Fruit fly (Drosophila melanogaster) whole organism, embryonic: ENCODE data around the gene CG1532.

Source experiments
- Adf1 ChIP-seq: fragments of 200-800 bp; sonication (Bioruptor generic); IDR thresholded peaks from 2 replicates; pipeline ENCODE4 v1.3.6; 2022; ENCODE audit warnings: missing biosample characterization, missing genetic modification characterization
- Atf3 ChIP-seq: fragments of 200-800 bp; sonication (Bioruptor generic); optimal IDR thresholded peaks from 3 replicates; lab custom pipeline; 2016; ENCODE audit warnings: missing biosample characterization, missing genetic modification characterization
- B-H1 ChIP-seq: fragments of 200-800 bp; sonication (Bioruptor generic); IDR thresholded peaks from 3 replicates; pipeline ENCODE4 v1.3.6; 2022; ENCODE audit warnings: missing biosample characterization, missing genetic modification characterization
- CG10274 ChIP-seq: fragments of 200-800 bp; sonication (Bioruptor generic); optimal IDR thresholded peaks from 3 replicates; lab custom pipeline; 2017; ENCODE audit warnings: missing biosample characterization, mild to moderate bottlenecking, missing genetic modification characterization
- CG12104 ChIP-seq: fragments of 200-800 bp; sonication (Bioruptor generic); optimal IDR thresholded peaks from 3 replicates; lab custom pipeline; 2016; ENCODE audit warnings: missing biosample characterization, missing genetic modification characterization
- CG12155 ChIP-seq: fragments of 200-800 bp; sonication (Bioruptor generic); optimal IDR thresholded peaks from 3 replicates; lab custom pipeline; 2016; ENCODE audit warnings: missing biosample characterization, missing genetic modification characterization
- CG12219 ChIP-seq: fragments of 200-800 bp; sonication (Bioruptor generic); optimal IDR thresholded peaks from 3 replicates; lab custom pipeline; 2018; ENCODE audit warnings: missing biosample characterization, mild to moderate bottlenecking, missing genetic modification characterization
- CG12391 ChIP-seq: fragments of 200-800 bp; sonication (Bioruptor generic); optimal IDR thresholded peaks from 3 replicates; lab custom pipeline; 2018; ENCODE audit warnings: missing biosample characterization, mild to moderate bottlenecking, missing genetic modification characterization, moderate library complexity
- CG15269 ChIP-seq: fragments of 200-800 bp; sonication (Bioruptor generic); optimal IDR thresholded peaks from 2 replicates; lab custom pipeline; 2018; ENCODE audit warnings: missing biosample characterization, mild to moderate bottlenecking, missing genetic modification characterization, moderate library complexity
- CG17186 ChIP-seq: fragments of 200-800 bp; sonication (Bioruptor generic); optimal IDR thresholded peaks from 3 replicates; lab custom pipeline; 2017; ENCODE audit warnings: missing biosample characterization, missing genetic modification reagents, missing genetic modification characterization
- CG17359 ChIP-seq: fragments of 200-800 bp; sonication (Bioruptor generic); optimal IDR thresholded peaks from 3 replicates; lab custom pipeline; 2018; ENCODE audit warnings: missing biosample characterization, mild to moderate bottlenecking, missing genetic modification characterization, moderate library complexity
- CG2199 ChIP-seq: fragments of 200-800 bp; sonication (Bioruptor generic); IDR thresholded peaks from 3 replicates; pipeline ENCODE4 v1.3.6; 2022; ENCODE audit warnings: missing biosample characterization, missing genetic modification characterization
- CG3163 ChIP-seq: fragments of 200-800 bp; sonication (Bioruptor generic); optimal IDR thresholded peaks from 3 replicates; lab custom pipeline; 2016; ENCODE audit warnings: missing biosample characterization, missing genetic modification characterization
- CG42726 ChIP-seq: fragments of 200-800 bp; sonication (Bioruptor generic); IDR thresholded peaks from 2 replicates; pipeline ENCODE4 v1.3.6; 2022; ENCODE audit warnings: missing biosample characterization, missing genetic modification characterization; ENCODE audit not compliant: partially characterized antibody
- CG4617 ChIP-seq: fragments of 200-800 bp; sonication (Bioruptor generic); optimal IDR thresholded peaks from 3 replicates; lab custom pipeline; 2016; ENCODE audit warnings: missing biosample characterization, missing genetic modification characterization, borderline replicate concordance
- CG7271 ChIP-seq: fragments of 200-800 bp; sonication (Bioruptor generic); optimal IDR thresholded peaks from 2 replicates; lab custom pipeline; 2018; ENCODE audit warnings: missing biosample characterization, mild to moderate bottlenecking, missing genetic modification characterization, moderate library complexity
- CG7357 ChIP-seq: fragments of 200-800 bp; sonication (Bioruptor generic); IDR thresholded peaks from 3 replicates; pipeline ENCODE4 v1.3.6; 2022; ENCODE audit warnings: missing biosample characterization, missing genetic modification characterization
- CG8765 ChIP-seq: fragments of 200-800 bp; sonication (Bioruptor generic); IDR thresholded peaks from 2 replicates; pipeline ENCODE4 v1.3.6; 2022; ENCODE audit warnings: missing biosample characterization, missing genetic modification characterization
- CG8944 ChIP-seq: fragments of 200-800 bp; sonication (Bioruptor generic); optimal IDR thresholded peaks from 3 replicates; lab custom pipeline; 2016; ENCODE audit warnings: missing biosample characterization, missing genetic modification characterization
- Camta ChIP-seq: fragments of 200-800 bp; sonication (Bioruptor generic); optimal IDR thresholded peaks from 2 replicates; lab custom pipeline; 2016; ENCODE audit warnings: missing biosample characterization, missing genetic modification characterization
- Doc2 ChIP-seq: fragments of 200-800 bp; sonication (Bioruptor generic); IDR thresholded peaks from 2 replicates; pipeline ENCODE4 v1.3.6; 2022; ENCODE audit warnings: missing biosample characterization, missing genetic modification characterization
- Eip74EF ChIP-seq, 2 experiments: fragments of 200-800 bp in 1 of 2; fragments of >200 bp in 1 of 2; sonication (Bioruptor generic) in 1 of 2; optimal IDR thresholded peaks; 2 replicates each; lab custom pipeline; 2017 to 2019; ENCODE audit warnings: missing biosample characterization in 2 of 2, missing genetic modification characterization in 2 of 2, mild to moderate bottlenecking in 1 of 2, moderate library complexity in 1 of 2
- Elba2 ChIP-seq: fragments of 200-800 bp; sonication (Bioruptor generic); optimal IDR thresholded peaks from 3 replicates; lab custom pipeline; 2016; ENCODE audit warnings: missing biosample characterization, missing genetic modification characterization
- Gsc ChIP-seq: fragments of 200-800 bp; sonication (Bioruptor generic); IDR thresholded peaks from 2 replicates; pipeline ENCODE4 v1.3.6; 2022; ENCODE audit warnings: missing biosample characterization, missing genetic modification characterization
- Hr3 ChIP-seq: fragments of 200-800 bp; sonication (Bioruptor generic); optimal IDR thresholded peaks from 3 replicates; lab custom pipeline; 2016; ENCODE audit warnings: missing biosample characterization, missing genetic modification characterization
- Med ChIP-seq: fragments of 200-800 bp; sonication (Bioruptor generic); peaks from one replicate; lab custom pipeline; 2016; ENCODE audit warnings: missing biosample characterization, missing genetic modification characterization, mild to moderate bottlenecking, inconsistent platforms, moderate library complexity
- NC2α ChIP-seq: fragments of 200-800 bp; sonication (Bioruptor generic); optimal IDR thresholded peaks from 2 replicates; lab custom pipeline; 2016; ENCODE audit warnings: missing biosample characterization, missing genetic modification characterization
- Nf-YC ChIP-seq: fragments of 200-800 bp; optimal IDR thresholded peaks from 3 replicates; lab custom pipeline; 2019; ENCODE audit warnings: missing biosample characterization, mild to moderate bottlenecking, missing genetic modification characterization, moderate library complexity
- Optix ChIP-seq: fragments of 200-800 bp; sonication (Bioruptor generic); IDR thresholded peaks from 3 replicates; pipeline ENCODE4 v1.3.6; 2022; ENCODE audit warnings: missing biosample characterization, missing genetic modification characterization
- Ptx1 ChIP-seq: fragments of 200-800 bp; sonication (Bioruptor generic); IDR thresholded peaks from 2 replicates; pipeline ENCODE4 v1.3.6; 2022; ENCODE audit warnings: missing biosample characterization, missing genetic modification characterization
- Side ChIP-seq: fragments of 200-800 bp; sonication (Bioruptor generic); optimal IDR thresholded peaks from 2 replicates; lab custom pipeline; 2016; ENCODE audit warnings: missing biosample characterization, missing genetic modification characterization
- Vsx1 ChIP-seq: fragments of 200-800 bp; sonication (Bioruptor generic); optimal IDR thresholded peaks from 2 replicates; lab custom pipeline; 2017; ENCODE audit warnings: missing biosample characterization, mild to moderate bottlenecking, missing genetic modification characterization, missing genetic modification reagents
- ara ChIP-seq: fragments of 200-800 bp; sonication (Bioruptor generic); IDR thresholded peaks from 2 replicates; pipeline ENCODE4 v1.3.6; 2022; ENCODE audit warnings: missing biosample characterization, missing genetic modification characterization
- bowl ChIP-seq: fragments of 200-800 bp; sonication (Bioruptor generic); IDR thresholded peaks from 2 replicates; pipeline ENCODE4 v1.3.6; 2022; ENCODE audit warnings: missing biosample characterization, missing genetic modification characterization
- chm ChIP-seq: fragments of 200-800 bp; sonication (Bioruptor generic); IDR thresholded peaks from 2 replicates; pipeline ENCODE4 v1.3.6; 2022; ENCODE audit warnings: missing biosample characterization, missing genetic modification characterization
- crol ChIP-seq: fragments of 200-800 bp; sonication (Bioruptor generic); IDR thresholded peaks from 2 replicates; pipeline ENCODE4 v1.3.6; 2022; ENCODE audit warnings: missing biosample characterization, missing genetic modification characterization
- dysf ChIP-seq: fragments of 200-800 bp; sonication (Bioruptor generic); IDR thresholded peaks from 3 replicates; pipeline ENCODE4 v1.3.6; 2022; ENCODE audit warnings: missing biosample characterization, missing genetic modification characterization
- gem ChIP-seq: fragments of 200-800 bp; sonication (Bioruptor generic); optimal IDR thresholded peaks from 2 replicates; lab custom pipeline; 2019; ENCODE audit warnings: missing biosample characterization, mild to moderate bottlenecking, missing genetic modification characterization, moderate library complexity
- inv ChIP-seq: fragments of 200-800 bp; sonication (Bioruptor generic); IDR thresholded peaks from 2 replicates; pipeline ENCODE4 v1.3.6; 2022; ENCODE audit warnings: missing biosample characterization, missing genetic modification characterization; ENCODE audit not compliant: partially characterized antibody
- kay ChIP-seq: fragments of 200-800 bp; sonication (Bioruptor generic); optimal IDR thresholded peaks from 2 replicates; lab custom pipeline; 2016; ENCODE audit warnings: missing biosample characterization, missing genetic modification characterization
- lbe ChIP-seq: fragments of 200-800 bp; sonication (Bioruptor generic); optimal IDR thresholded peaks from 2 replicates; lab custom pipeline; 2016; ENCODE audit warnings: missing biosample characterization, mild to moderate bottlenecking, missing genetic modification characterization
- lola ChIP-seq, 3 experiments: fragments of >200 bp in 2 of 3; fragments of 200-800 bp in 1 of 3; sonication (Bioruptor generic) in 1 of 3; optimal IDR thresholded peaks; 2 replicates each; lab custom pipeline; 2017 to 2019; ENCODE audit warnings: missing biosample characterization in 3 of 3, missing genetic modification characterization in 3 of 3, mild to moderate bottlenecking in 1 of 3, moderate library complexity in 1 of 3
- onecut ChIP-seq: fragments of 200-800 bp; sonication (Bioruptor generic); IDR thresholded peaks from 2 replicates; pipeline ENCODE4 v1.3.6; 2022; ENCODE audit warnings: missing biosample characterization, missing genetic modification characterization
- psq ChIP-seq: fragments of 200-800 bp; sonication (Bioruptor generic); optimal IDR thresholded peaks from 2 replicates; lab custom pipeline; 2017; ENCODE audit warnings: missing biosample characterization, missing genetic modification characterization
- sim ChIP-seq: fragments of 200-800 bp; sonication (Bioruptor generic); IDR thresholded peaks from 2 replicates; pipeline ENCODE4 v1.3.6; 2022; ENCODE audit warnings: missing biosample characterization, missing genetic modification characterization
- sna ChIP-seq: fragments of 200-800 bp; sonication (Bioruptor generic); IDR thresholded peaks from 2 replicates; pipeline ENCODE4 v1.3.6; 2022; ENCODE audit warnings: missing biosample characterization, missing genetic modification characterization; ENCODE audit not compliant: partially characterized antibody
- unc-4 ChIP-seq: fragments of 200-800 bp; sonication (Bioruptor generic); IDR thresholded peaks from 2 replicates; pipeline ENCODE4 v1.3.6; 2022; ENCODE audit warnings: missing biosample characterization, missing genetic modification characterization; ENCODE audit not compliant: partially characterized antibody
- vvl ChIP-seq: fragments of 200-800 bp; sonication (Bioruptor generic); IDR thresholded peaks from 2 replicates; pipeline ENCODE4 v1.3.6; 2022; ENCODE audit warnings: missing biosample characterization, missing genetic modification characterization
- wdn ChIP-seq: fragments of 200-800 bp; sonication (Bioruptor generic); IDR thresholded peaks from 2 replicates; pipeline ENCODE4 v1.3.6; 2022; ENCODE audit warnings: missing biosample characterization, missing genetic modification characterization
- wor ChIP-seq: fragments of 200-800 bp; sonication (Bioruptor generic); IDR thresholded peaks from 2 replicates; pipeline ENCODE4 v1.3.6; 2022; ENCODE audit warnings: missing biosample characterization, missing genetic modification characterization

Gene CG1532

DNA sequence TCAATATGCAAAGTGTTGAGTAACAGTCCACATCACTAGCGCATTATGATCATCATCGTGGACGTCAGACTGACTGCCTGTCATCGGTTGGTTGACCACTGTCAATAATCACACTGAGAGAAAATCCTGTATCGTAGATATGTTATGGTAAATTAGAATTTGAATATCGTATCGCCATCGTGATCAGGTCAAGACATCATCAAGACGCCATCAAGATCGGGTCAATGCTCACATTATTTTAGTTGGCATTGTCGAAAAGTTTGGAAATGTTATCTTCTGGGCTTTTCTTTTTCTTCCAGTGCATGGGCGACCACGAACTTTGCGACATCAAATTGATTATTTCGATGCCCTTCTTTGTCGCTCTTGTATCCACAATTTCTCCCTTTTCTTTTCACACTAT, 30.8 kb upstream of the CG1532 start (continued):
- peak; percentile 93 for TF ChIP-seq CG12391 (tag; lab: Kevin White, UChicago)
- TF ChIP-seq CG42726 (GFP tag; lab: Robert Waterston, UW) = no peak
- peak; percentile 58 for TF ChIP-seq Nf-YC (tag; lab: Kevin White, UChicago)
- peak; percentile 22; the same call in 1 of the 2 replicates for TF ChIP-seq Adf1
- TF ChIP-seq Vsx1 (GFP tag; lab: Kevin White, UChicago) = peak; percentile 56
- TF ChIP-seq dysf = peak; percentile 83
- TF ChIP-seq wdn (GFP tag; lab: Robert Waterston, UW) = peak; percentile 74
- TF ChIP-seq vvl (GFP tag; lab: Robert Waterston, UW) = peak; percentile 93
- TF ChIP-seq psq (GFP tag; lab: Kevin White, UChicago) = peak; percentile 76
- peak; percentile 99 for TF ChIP-seq Med (GFP tag; lab: Kevin White, UChicago)
- TF ChIP-seq onecut = peak; percentile 90
- TF ChIP-seq Doc2 (GFP tag; lab: Robert Waterston, UW) = 0 out of 2 replicates have a peak, but pooled peaks have one; percentile 34
- TF ChIP-seq CG4617 (GFP tag; lab: Kevin White, UChicago) = peak; percentile 60
- TF ChIP-seq Hr3 (GFP tag; lab: Kevin White, UChicago) = peak; percentile 87
- peak in 1 of 3 experiments; percentile 90 for TF ChIP-seq lola (GFP tag; optimal IDR thresholded peaks at IDR 0.05; lab: Kevin White, UChicago)
- peak; percentile 77 for TF ChIP-seq CG12155 (GFP tag; lab: Kevin White, UChicago)
- peak; percentile 93 for TF ChIP-seq CG17359
- TF ChIP-seq B-H1 (GFP tag; lab: Robert Waterston, UW) = peak; percentile 71
- no peak for TF ChIP-seq sna
- peak; percentile 75 for TF ChIP-seq CG3163 (GFP tag; lab: Kevin White, UChicago)
- TF ChIP-seq inv (GFP tag; lab: Robert Waterston, UW) = no peak
- peak; percentile 94 for TF ChIP-seq CG15269 (tag; lab: Kevin White, UChicago)
- TF ChIP-seq chm (GFP tag; lab: Robert Waterston, UW) = peak; percentile 74; the same call in 1 of the 2 replicates
- TF ChIP-seq ara (GFP tag; lab: Robert Waterston, UW) = peak; percentile 84
- peak; percentile 52; the same call in 1 of the 2 replicates for TF ChIP-seq Gsc
- TF ChIP-seq Optix (GFP tag; lab: Robert Waterston, UW) = peak; percentile 88
- TF ChIP-seq Camta = peak; percentile 92
- peak; percentile 80; the same call in 1 of the 2 replicates for TF ChIP-seq wor (GFP tag; lab: Robert Waterston, UW)
- TF ChIP-seq gem (tag; lab: Kevin White, UChicago) = peak; percentile 95
- peak; percentile 86 for TF ChIP-seq Side (GFP tag; lab: Kevin White, UChicago)
- TF ChIP-seq CG8944 (GFP tag; lab: Kevin White, UChicago) = peak; percentile 90
- no peak for TF ChIP-seq crol (GFP tag; lab: Robert Waterston, UW)
- TF ChIP-seq Atf3 (GFP tag; lab: Kevin White, UChicago) = peak; percentile 87
- peak; percentile 56; the same call in 1 of the 3 replicates for TF ChIP-seq CG7357 (GFP tag; lab: Robert Waterston, UW)
- TF ChIP-seq NC2α (GFP tag; lab: Kevin White, UChicago) = peak; percentile 81
- peak; percentile 76 for TF ChIP-seq CG12104 (GFP tag; lab: Kevin White, UChicago)
- TF ChIP-seq CG2199 (GFP tag; lab: Robert Waterston, UW) = 0 out of 3 replicates have a peak, but pooled peaks have one; percentile 43
- peak; percentile 73 for TF ChIP-seq kay (GFP tag; lab: Kevin White, UChicago)
- TF ChIP-seq Elba2 (GFP tag; lab: Kevin White, UChicago) = peak; percentile 40
- no peak for TF ChIP-seq unc-4 (GFP tag; lab: Robert Waterston, UW)
- peak; percentile 88 for TF ChIP-seq Ptx1 (GFP tag; lab: Robert Waterston, UW)
- TF ChIP-seq lbe = no peak
- peak; percentile 53 for TF ChIP-seq CG17186
- TF ChIP-seq Eip74EF (GFP tag; optimal IDR thresholded peaks at IDR 0.05; lab: Kevin White, UChicago) = peak in 1 of 2 experiments; percentile 94
- TF ChIP-seq sim = peak; percentile 40; the same call in 1 of the 2 replicates
- TF ChIP-seq CG8765 (GFP tag; lab: Robert Waterston, UW) = no peak
- peak; percentile 94 for TF ChIP-seq CG12219 (GFP tag; lab: Kevin White, UChicago)
- no peak for TF ChIP-seq CG7271 (tag; lab: Kevin White, UChicago)
- TF ChIP-seq CG10274 (GFP tag; lab: Kevin White, UChicago) = peak; percentile 65
- peak; percentile 37; the same call in 1 of the 2 replicates for TF ChIP-seq bowl (GFP tag; lab: Robert Waterston, UW)
